Worm (Caenorhabditis elegans) whole organism, L4 larva: Measurements from ENCODE around the gene Y24D9A.6.

Experiments used
- F37D6.2 ChIP-seq: sonication (generic microtip); optimal IDR thresholded peaks from 2 replicates; lab custom pipeline; 2016; ENCODE audit warnings: mild to moderate bottlenecking, missing genetic modification characterization, missing compliant biosample characterization
- cey-2 ChIP-seq: sonication (generic microtip); optimal IDR thresholded peaks from 3 replicates; lab custom pipeline; 2017; ENCODE audit warnings: missing genetic modification characterization, mild to moderate bottlenecking, missing compliant biosample characterization, antibody characterized with exemption, borderline replicate concordance; ENCODE audit not compliant: insufficient read depth
- duxl-1 ChIP-seq: sonication (generic microtip); optimal IDR thresholded peaks from 2 replicates; lab custom pipeline; 2016; ENCODE audit warnings: mild to moderate bottlenecking, missing genetic modification characterization, moderate library complexity, missing compliant biosample characterization; ENCODE audit not compliant: poor library complexity
- egl-43 ChIP-seq: fragments of 200-800 bp; sonication (Bioruptor generic); IDR thresholded peaks from 2 replicates; pipeline ENCODE4 v1.3.6; 2022; ENCODE audit warnings: missing genetic modification reagents, missing genetic modification characterization, missing compliant biosample characterization
- nhr-48 ChIP-seq: sonication (generic microtip); optimal IDR thresholded peaks from 2 replicates; lab custom pipeline; 2016; ENCODE audit warnings: mild to moderate bottlenecking, missing genetic modification characterization, missing compliant biosample characterization
- pha-4 ChIP-seq, 2 experiments: fragments of 150-350 bp in 1 of 2; fragments of 200-800 bp in 1 of 2; sonication (Bioruptor generic) in 1 of 2; IDR thresholded peaks in 1 of 2; optimal IDR thresholded peaks in 1 of 2; 2 replicates each; pipeline versions ENCODE4 v1.3.6 to Lab custom; 2014 to 2022; ENCODE audit warnings: missing genetic modification characterization in 2 of 2, missing genetic modification reagents in 2 of 2, missing biosample characterization in 1 of 2, missing compliant biosample characterization in 1 of 2
- sdz-12 ChIP-seq: fragments of 200-800 bp; sonication (Bioruptor generic); optimal IDR thresholded peaks from 2 replicates; lab custom pipeline; 2018; ENCODE audit warnings: mild to moderate bottlenecking, missing genetic modification characterization, missing compliant biosample characterization
- zag-1 ChIP-seq: fragments of 150-350 bp; optimal IDR thresholded peaks from 2 replicates; lab custom pipeline; 2014; ENCODE audit warnings: missing biosample characterization, missing genetic modification characterization

ce11 chrIV:4407055-4407461 is 6.9 kb upstream of the Y24D9A.6 start:
- TF ChIP-seq nhr-48 (tag; lab: Kevin White, UChicago) = peak; percentile 20
- TF ChIP-seq F37D6.2 (tag; lab: Kevin White, UChicago) = no peak
- TF ChIP-seq egl-43 (GFP tag; lab: Robert Waterston, UW) = no peak
- no peak for TF ChIP-seq cey-2
- TF ChIP-seq sdz-12 = no peak
- TF ChIP-seq pha-4 (GFP tag; IDR thresholded peaks at IDR 0.05; lab: Robert Waterston, UW) = peak; percentile 93
- TF ChIP-seq pha-4 (tag; optimal IDR thresholded peaks at IDR 0.05; lab: Kevin White, UChicago) = peak; percentile 55
- TF ChIP-seq duxl-1 (tag; lab: Kevin White, UChicago) = no peak
- no peak for TF ChIP-seq zag-1 (tag; lab: Kevin White, UChicago)
